Worm (Caenorhabditis elegans): ENCODE measurements around the gene gmap-3.

Gene gmap-3

ce11 chrX:12940811-12941210 is at the start of gene gmap-3:
Gene gmap-3, minus strand, starts transcription at chrX:12940958.
- no peak for TF ChIP-seq him-1 (tag; optimal IDR thresholded peaks at IDR 0.05)
- no peak for TF ChIP-seq W03F9.2 (tag; optimal IDR thresholded peaks at IDR 0.05)
- TF ChIP-seq dao-5 (tag; optimal IDR thresholded peaks at IDR 0.05): no peak

ce11 chrX:12989205-12989604 is 48.4 kb upstream of the gmap-3 start, which contains the start of gene F11C1.7:
Gene F11C1.7, plus strand, starts transcription at chrX:12989344.
- no peak for TF ChIP-seq W03F9.2 (tag; optimal IDR thresholded peaks at IDR 0.05)
- no peak for TF ChIP-seq dao-5 (tag; optimal IDR thresholded peaks at IDR 0.05)
- no peak for TF ChIP-seq him-1 (tag; optimal IDR thresholded peaks at IDR 0.05)

- no peak for TF ChIP-seq W03F9.2 (tag; optimal IDR thresholded peaks at IDR 0.05)
- TF ChIP-seq him-1 (tag; optimal IDR thresholded peaks at IDR 0.05): no peak
- TF ChIP-seq dao-5 (tag; optimal IDR thresholded peaks at IDR 0.05): no peak
Measured at ce11 chrX:12987119-12987518, 46.4 kb upstream of the gmap-3 start, which contains the start of gene mff-1. Gene mff-1, minus strand, starts transcription at chrX:12987219.

ce11 chrX:12982725-12983124 is 42.0 kb upstream of the gmap-3 start:
- TF ChIP-seq W03F9.2 (tag; optimal IDR thresholded peaks at IDR 0.05) (no peak), him-1 (tag; optimal IDR thresholded peaks at IDR 0.05) (no peak), dao-5 (tag; optimal IDR thresholded peaks at IDR 0.05) (no peak)

ce11 chrX:12981393-12981792 is 40.6 kb upstream of the gmap-3 start, which contains the start of gene scav-4:
Gene scav-4, plus strand, starts transcription at chrX:12981775.
- TF ChIP-seq W03F9.2 (tag; optimal IDR thresholded peaks at IDR 0.05): no peak
- TF ChIP-seq him-1 (tag; optimal IDR thresholded peaks at IDR 0.05): no peak
- no peak for TF ChIP-seq dao-5 (tag; optimal IDR thresholded peaks at IDR 0.05)

- TF ChIP-seq him-1 (tag; optimal IDR thresholded peaks at IDR 0.05) (no peak), dao-5 (tag; optimal IDR thresholded peaks at IDR 0.05) (no peak), W03F9.2 (tag; optimal IDR thresholded peaks at IDR 0.05) (no peak)
Measured at ce11 chrX:12979747-12980146, 39.0 kb upstream of the gmap-3 start.

ce11 chrX:12978569-12978968 is 37.8 kb upstream of the gmap-3 start:
- no peak for TF ChIP-seq dao-5 (tag; optimal IDR thresholded peaks at IDR 0.05)
- TF ChIP-seq him-1 (tag; optimal IDR thresholded peaks at IDR 0.05): no peak
- TF ChIP-seq W03F9.2 (tag; optimal IDR thresholded peaks at IDR 0.05): no peak

ce11 chrX:12977451-12977850 is 36.7 kb upstream of the gmap-3 start, which contains the start of gene F11C1.9:
Gene F11C1.9, minus strand, starts transcription at chrX:12977551.
- TF ChIP-seq him-1 (tag; optimal IDR thresholded peaks at IDR 0.05) (no peak), W03F9.2 (tag; optimal IDR thresholded peaks at IDR 0.05) (no peak), dao-5 (tag; optimal IDR thresholded peaks at IDR 0.05) (no peak)

ce11 chrX:12976774-12977173 is 36.0 kb upstream of the gmap-3 start, which contains the start of the genes F11C1.4 and F11C1.10:
Gene F11C1.4, plus strand, starts transcription at chrX:12977074.
Gene F11C1.10, plus strand, starts transcription at chrX:12977082.
- no peak for TF ChIP-seq W03F9.2 (tag; optimal IDR thresholded peaks at IDR 0.05)
- no peak for TF ChIP-seq him-1 (tag; optimal IDR thresholded peaks at IDR 0.05)
- TF ChIP-seq dao-5 (tag; optimal IDR thresholded peaks at IDR 0.05): no peak

- no peak for TF ChIP-seq him-1 (tag; optimal IDR thresholded peaks at IDR 0.05)
- TF ChIP-seq W03F9.2 (tag; optimal IDR thresholded peaks at IDR 0.05): peak; percentile 64
Measured at ce11 chrX:12975595-12976089, 34.9 kb upstream of the gmap-3 start, which contains the start of gene ppk-3. Gene ppk-3, minus strand, starts transcription at chrX:12975645.

ce11 chrX:12965163-12965562 is 24.4 kb upstream of the gmap-3 start, which contains the start of gene frpr-2:
Gene frpr-2, plus strand, starts transcription at chrX:12965463.
- TF ChIP-seq W03F9.2 (tag; optimal IDR thresholded peaks at IDR 0.05) (no peak), dao-5 (tag; optimal IDR thresholded peaks at IDR 0.05) (no peak), him-1 (tag; optimal IDR thresholded peaks at IDR 0.05) (no peak)

ce11 chrX:12958897-12959296 is 18.1 kb upstream of the gmap-3 start:
- TF ChIP-seq dao-5 (tag; optimal IDR thresholded peaks at IDR 0.05): no peak
- no peak for TF ChIP-seq W03F9.2 (tag; optimal IDR thresholded peaks at IDR 0.05)
- no peak for TF ChIP-seq him-1 (tag; optimal IDR thresholded peaks at IDR 0.05)

- TF ChIP-seq W03F9.2 (tag; optimal IDR thresholded peaks at IDR 0.05) (no peak), dao-5 (tag; optimal IDR thresholded peaks at IDR 0.05) (no peak), him-1 (tag; optimal IDR thresholded peaks at IDR 0.05) (no peak)
Measured at ce11 chrX:12951175-12951574, 10.4 kb upstream of the gmap-3 start.

- TF ChIP-seq him-1 (tag; optimal IDR thresholded peaks at IDR 0.05) (no peak), dao-5 (tag; optimal IDR thresholded peaks at IDR 0.05) (no peak)
Measured at ce11 chrX:12946533-12946932, 5.8 kb upstream of the gmap-3 start, which contains the start of gene C05E7.3. Gene C05E7.3, minus strand, starts transcription at chrX:12946633.

ce11 chrX:12944661-12945060 is 3.9 kb upstream of the gmap-3 start:
- TF ChIP-seq him-1 (tag; optimal IDR thresholded peaks at IDR 0.05) (no peak), dao-5 (tag; optimal IDR thresholded peaks at IDR 0.05) (no peak), W03F9.2 (tag; optimal IDR thresholded peaks at IDR 0.05) (no peak)
